Fruit fly (Drosophila melanogaster): ENCODE measurements around the gene CG4004.

DNA sequence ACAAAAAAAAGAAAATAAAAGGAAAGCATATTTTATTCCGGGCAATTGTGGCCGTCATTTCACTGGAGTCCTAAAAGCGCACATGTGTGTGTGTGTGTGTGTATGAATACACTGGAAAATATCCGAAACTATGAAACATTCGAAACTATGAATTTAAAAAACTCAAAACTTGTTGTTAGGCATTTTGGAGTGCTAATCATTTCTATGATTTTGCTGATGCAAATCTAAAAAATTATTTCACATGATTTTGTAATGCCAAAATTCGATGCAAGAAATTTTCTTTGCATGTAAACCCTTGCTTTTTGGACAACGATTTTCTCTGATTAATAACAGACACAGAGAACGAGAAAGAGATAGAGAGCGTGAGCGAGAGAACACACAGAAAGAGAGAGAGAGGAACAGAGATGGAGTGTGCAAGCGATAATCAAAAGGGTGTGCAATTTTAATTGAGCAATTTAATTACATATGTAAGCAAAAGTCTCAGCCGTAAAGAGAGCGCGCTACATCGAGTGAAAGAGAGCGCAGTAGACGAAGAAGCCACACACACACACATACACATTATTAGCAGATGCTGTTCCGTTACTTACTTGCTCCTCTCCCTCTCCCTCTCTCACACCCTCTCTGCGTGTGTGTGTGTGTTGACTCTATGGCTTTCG is 44.8 kb upstream of the CG4004 start:
- TF ChIP-seq CG34367 (tag; optimal IDR thresholded peaks at IDR 0.05), result peak; percentile 55
- TF ChIP-seq Ets98B (GFP tag; IDR thresholded peaks at IDR 0.05), result no peak

All from whole organism, pupa.